Fruit fly (Drosophila melanogaster) whole organism, embryonic: Measurements from ENCODE around the gene CG2865.

Experiments used
- Antp ChIP-seq: fragments of 200-800 bp; sonication (Bioruptor generic); optimal IDR thresholded peaks from 3 replicates; lab custom pipeline; 2016; ENCODE audit warnings: missing biosample characterization, missing genetic modification characterization
- Awh ChIP-seq: fragments of 200-800 bp; sonication (Bioruptor generic); IDR thresholded peaks from 2 replicates; pipeline ENCODE4, ENCODE4 v1.3.6; 2022; ENCODE audit warnings: missing biosample characterization, missing genetic modification characterization
- Bdp1 ChIP-seq: fragments of 200-800 bp; sonication (Bioruptor generic); optimal IDR thresholded peaks from 3 replicates; lab custom pipeline; 2016; ENCODE audit warnings: missing biosample characterization, missing genetic modification characterization
- CG10654 ChIP-seq: fragments of 200-800 bp; sonication (Bioruptor generic); optimal IDR thresholded peaks from 2 replicates; lab custom pipeline; 2016; ENCODE audit warnings: missing biosample characterization, missing genetic modification characterization
- CG10979 ChIP-seq: fragments of 200-800 bp; sonication (Bioruptor generic); optimal IDR thresholded peaks from 2 replicates; lab custom pipeline; 2018; ENCODE audit warnings: missing biosample characterization, mild to moderate bottlenecking, missing genetic modification characterization, moderate library complexity
- CG12299 ChIP-seq: fragments of 200-800 bp; sonication (Bioruptor generic); optimal IDR thresholded peaks from 2 replicates; lab custom pipeline; 2018; ENCODE audit warnings: missing biosample characterization, mild to moderate bottlenecking, missing genetic modification characterization
- CG12659 ChIP-seq: fragments of 200-800 bp; sonication (Bioruptor generic); optimal IDR thresholded peaks from 3 replicates; lab custom pipeline; 2017; ENCODE audit warnings: mild to moderate bottlenecking, missing biosample characterization, missing genetic modification reagents, missing genetic modification characterization
- CG13123 ChIP-seq: fragments of 200-800 bp; sonication (Bioruptor generic); optimal IDR thresholded peaks from 2 replicates; lab custom pipeline; 2016; ENCODE audit warnings: missing biosample characterization, missing genetic modification characterization
- CG2875 ChIP-seq: fragments of 200-800 bp; sonication (Bioruptor generic); optimal IDR thresholded peaks from 2 replicates; lab custom pipeline; 2017; ENCODE audit warnings: missing biosample characterization, mild to moderate bottlenecking, missing genetic modification characterization, missing genetic modification reagents
- CG31224 ChIP-seq: fragments of 200-800 bp; sonication (Bioruptor generic); IDR thresholded peaks from 2 replicates; pipeline ENCODE4 v1.3.6; 2022; ENCODE audit warnings: missing biosample characterization, missing genetic modification characterization
- CG33213 ChIP-seq: fragments of 200-800 bp; sonication (Bioruptor generic); optimal IDR thresholded peaks from 3 replicates; lab custom pipeline; 2016; ENCODE audit warnings: missing biosample characterization, missing genetic modification characterization
- CG4282 ChIP-seq: fragments of 200-800 bp; sonication (Bioruptor generic); optimal IDR thresholded peaks from 2 replicates; lab custom pipeline; 2016; ENCODE audit warnings: missing biosample characterization, missing genetic modification characterization
- CG4404 ChIP-seq: fragments of 200-800 bp; sonication (Bioruptor generic); IDR thresholded peaks from 2 replicates; pipeline ENCODE4 v1.3.6; 2022; ENCODE audit warnings: missing biosample characterization, missing genetic modification characterization
- CG6813 ChIP-seq: fragments of 200-800 bp; sonication (Bioruptor generic); optimal IDR thresholded peaks from 2 replicates; lab custom pipeline; 2017; ENCODE audit warnings: missing biosample characterization, missing genetic modification characterization, mild to moderate bottlenecking, moderate library complexity, missing genetic modification reagents
- CG7987 ChIP-seq: fragments of 200-800 bp; sonication (Bioruptor generic); optimal IDR thresholded peaks from 2 replicates; lab custom pipeline; 2018; ENCODE audit warnings: missing biosample characterization, mild to moderate bottlenecking, missing genetic modification characterization, moderate library complexity
- CkIIα-i1 ChIP-seq: fragments of 200-800 bp; sonication (Bioruptor generic); IDR thresholded peaks from 2 replicates; pipeline ENCODE4 v1.3.6; 2022; ENCODE audit warnings: missing biosample characterization, missing genetic modification characterization
- D19A ChIP-seq: fragments of 200-800 bp; optimal IDR thresholded peaks from 3 replicates; lab custom pipeline; 2019; ENCODE audit warnings: missing biosample characterization, mild to moderate bottlenecking, missing genetic modification characterization, moderate library complexity
- D19B ChIP-seq: fragments of 200-800 bp; sonication (Bioruptor generic); optimal IDR thresholded peaks from 2 replicates; lab custom pipeline; 2017; ENCODE audit warnings: missing biosample characterization, mild to moderate bottlenecking, missing genetic modification characterization
- Dek ChIP-seq: fragments of 200-800 bp; sonication (Bioruptor generic); optimal IDR thresholded peaks from 3 replicates; lab custom pipeline; 2019; ENCODE audit warnings: missing biosample characterization, mild to moderate bottlenecking, missing genetic modification characterization, moderate library complexity
- Dll ChIP-seq: fragments of 200-800 bp; sonication (Bioruptor generic); IDR thresholded peaks from 4 replicates; pipeline ENCODE4 v1.3.6; 2022; ENCODE audit warnings: missing biosample characterization, missing genetic modification characterization; ENCODE audit not compliant: partially characterized antibody
- E2f1 ChIP-seq: fragments of 200-800 bp; sonication (Bioruptor generic); IDR thresholded peaks from 2 replicates; pipeline ENCODE4 v1.3.6; 2022; ENCODE audit warnings: missing biosample characterization, missing genetic modification characterization
- Eip74EF ChIP-seq, 2 experiments: fragments of 200-800 bp in 1 of 2; fragments of >200 bp in 1 of 2; sonication (Bioruptor generic) in 1 of 2; optimal IDR thresholded peaks; 2 replicates each; lab custom pipeline; 2017 to 2019; ENCODE audit warnings: missing biosample characterization in 2 of 2, missing genetic modification characterization in 2 of 2, mild to moderate bottlenecking in 1 of 2, moderate library complexity in 1 of 2
- Hmr ChIP-seq: fragments of 200-800 bp; sonication (Bioruptor generic); optimal IDR thresholded peaks from 3 replicates; lab custom pipeline; 2017; ENCODE audit warnings: mild to moderate bottlenecking, missing biosample characterization, missing genetic modification reagents, missing genetic modification characterization
- Hr3 ChIP-seq: fragments of 200-800 bp; sonication (Bioruptor generic); optimal IDR thresholded peaks from 3 replicates; lab custom pipeline; 2016; ENCODE audit warnings: missing biosample characterization, missing genetic modification characterization
- Max ChIP-seq: fragments of 200-800 bp; sonication (Bioruptor generic); optimal IDR thresholded peaks from 2 replicates; lab custom pipeline; 2016; ENCODE audit warnings: missing biosample characterization, mild to moderate bottlenecking, missing genetic modification characterization
- Mes4 ChIP-seq: fragments of 200-800 bp; sonication (Bioruptor generic); optimal IDR thresholded peaks from 2 replicates; lab custom pipeline; 2016; ENCODE audit warnings: missing biosample characterization, missing genetic modification characterization
- NC2β ChIP-seq: fragments of 200-800 bp; sonication (Bioruptor generic); optimal IDR thresholded peaks from 2 replicates; lab custom pipeline; 2016; ENCODE audit warnings: missing biosample characterization, missing genetic modification characterization
- Nf-YA ChIP-seq: fragments of 200-800 bp; sonication (Bioruptor generic); IDR thresholded peaks from 2 replicates; pipeline ENCODE4 v1.3.6; 2022; ENCODE audit warnings: missing biosample characterization, missing genetic modification characterization
- Nf-YC ChIP-seq: fragments of 200-800 bp; optimal IDR thresholded peaks from 3 replicates; lab custom pipeline; 2019; ENCODE audit warnings: missing biosample characterization, mild to moderate bottlenecking, missing genetic modification characterization, moderate library complexity
- TFAM ChIP-seq: fragments of 200-800 bp; sonication (Bioruptor generic); optimal IDR thresholded peaks from 2 replicates; lab custom pipeline; 2017; ENCODE audit warnings: missing biosample characterization, missing genetic modification characterization, inconsistent platforms
- Taf1 ChIP-seq: fragments of 200-800 bp; sonication (Bioruptor generic); IDR thresholded peaks from 2 replicates; pipeline ENCODE4 v1.3.6; 2022; ENCODE audit warnings: missing biosample characterization, missing genetic modification characterization
- abd-A ChIP-seq: fragments of 200-800 bp; sonication (Bioruptor generic); optimal IDR thresholded peaks from 3 replicates; lab custom pipeline; 2019; ENCODE audit warnings: missing biosample characterization, mild to moderate bottlenecking, missing genetic modification characterization, moderate library complexity
- ara ChIP-seq: fragments of 200-800 bp; sonication (Bioruptor generic); IDR thresholded peaks from 2 replicates; pipeline ENCODE4 v1.3.6; 2022; ENCODE audit warnings: missing biosample characterization, missing genetic modification characterization
- bab2 ChIP-seq: fragments of 200-800 bp; sonication (Bioruptor generic); optimal IDR thresholded peaks from 2 replicates; lab custom pipeline; 2016; ENCODE audit warnings: missing biosample characterization, missing genetic modification characterization
- cato ChIP-seq: fragments of 200-800 bp; sonication (Bioruptor generic); optimal IDR thresholded peaks from 2 replicates; lab custom pipeline; 2016; ENCODE audit warnings: missing biosample characterization, missing genetic modification characterization, borderline replicate concordance
- crc ChIP-seq: fragments of 200-800 bp; sonication (Bioruptor generic); optimal IDR thresholded peaks from 2 replicates; lab custom pipeline; 2016; ENCODE audit warnings: missing biosample characterization, missing genetic modification characterization
- da ChIP-seq: fragments of 200-800 bp; sonication (Bioruptor generic); optimal IDR thresholded peaks from 2 replicates; lab custom pipeline; 2016; ENCODE audit warnings: missing biosample characterization, missing genetic modification characterization
- dan ChIP-seq: fragments of 200-800 bp; sonication (Bioruptor generic); IDR thresholded peaks from 2 replicates; pipeline ENCODE4 v1.3.6; 2022; ENCODE audit warnings: missing biosample characterization, missing genetic modification characterization
- dmrt99B ChIP-seq: fragments of 200-800 bp; sonication (Bioruptor generic); optimal IDR thresholded peaks from 2 replicates; lab custom pipeline; 2018; ENCODE audit warnings: missing biosample characterization, mild to moderate bottlenecking, missing genetic modification characterization, moderate library complexity
- dpn ChIP-seq, 2 experiments: fragments of 200-800 bp; sonication (Bioruptor generic); optimal IDR thresholded peaks; 3 replicates each; lab custom pipeline; 2016; ENCODE audit warnings: missing biosample characterization in 2 of 2, missing genetic modification characterization in 2 of 2
- grau ChIP-seq: fragments of 200-800 bp; optimal IDR thresholded peaks from 3 replicates; lab custom pipeline; 2019; ENCODE audit warnings: missing biosample characterization, mild to moderate bottlenecking, missing genetic modification characterization, moderate library complexity
- kah ChIP-seq: fragments of 200-800 bp; sonication (Bioruptor generic); optimal IDR thresholded peaks from 2 replicates; lab custom pipeline; 2018; ENCODE audit warnings: missing biosample characterization, mild to moderate bottlenecking, missing genetic modification characterization
- lbe ChIP-seq: fragments of 200-800 bp; sonication (Bioruptor generic); optimal IDR thresholded peaks from 2 replicates; lab custom pipeline; 2016; ENCODE audit warnings: missing biosample characterization, mild to moderate bottlenecking, missing genetic modification characterization
- lilli ChIP-seq: fragments of 200-800 bp; sonication (Bioruptor generic); optimal IDR thresholded peaks from 3 replicates; lab custom pipeline; 2016; ENCODE audit warnings: missing biosample characterization, missing genetic modification characterization
- onecut ChIP-seq: fragments of 200-800 bp; sonication (Bioruptor generic); IDR thresholded peaks from 2 replicates; pipeline ENCODE4 v1.3.6; 2022; ENCODE audit warnings: missing biosample characterization, missing genetic modification characterization
- pita ChIP-seq: fragments of 200-800 bp; sonication (Bioruptor generic); optimal IDR thresholded peaks from 2 replicates; lab custom pipeline; 2017; ENCODE audit warnings: missing biosample characterization, mild to moderate bottlenecking, missing genetic modification characterization
- repo ChIP-seq: fragments of 200-800 bp; sonication (Bioruptor generic); optimal IDR thresholded peaks from 2 replicates; lab custom pipeline; 2016; ENCODE audit warnings: missing biosample characterization, missing genetic modification characterization
- shn ChIP-seq: fragments of 200-800 bp; sonication (Bioruptor generic); optimal IDR thresholded peaks from 3 replicates; lab custom pipeline; 2016; ENCODE audit warnings: missing biosample characterization, missing genetic modification characterization
- sob ChIP-seq: fragments of 200-800 bp; sonication (Bioruptor generic); IDR thresholded peaks from 2 replicates; pipeline ENCODE4 v1.3.6; 2022; ENCODE audit warnings: missing biosample characterization, missing genetic modification characterization
- stc ChIP-seq: fragments of 200-800 bp; sonication (Bioruptor generic); IDR thresholded peaks from 2 replicates; pipeline ENCODE4 v1.3.6; 2022; ENCODE audit warnings: missing biosample characterization, missing genetic modification characterization
- trem ChIP-seq: fragments of 200-800 bp; optimal IDR thresholded peaks from 3 replicates; lab custom pipeline; 2019; ENCODE audit warnings: missing biosample characterization, mild to moderate bottlenecking, missing genetic modification characterization, moderate library complexity
- zfh2 ChIP-seq: fragments of 200-800 bp; sonication (Bioruptor generic); optimal IDR thresholded peaks from 2 replicates; lab custom pipeline; 2016; ENCODE audit warnings: missing biosample characterization, missing genetic modification characterization

Gene CG2865

DNA sequence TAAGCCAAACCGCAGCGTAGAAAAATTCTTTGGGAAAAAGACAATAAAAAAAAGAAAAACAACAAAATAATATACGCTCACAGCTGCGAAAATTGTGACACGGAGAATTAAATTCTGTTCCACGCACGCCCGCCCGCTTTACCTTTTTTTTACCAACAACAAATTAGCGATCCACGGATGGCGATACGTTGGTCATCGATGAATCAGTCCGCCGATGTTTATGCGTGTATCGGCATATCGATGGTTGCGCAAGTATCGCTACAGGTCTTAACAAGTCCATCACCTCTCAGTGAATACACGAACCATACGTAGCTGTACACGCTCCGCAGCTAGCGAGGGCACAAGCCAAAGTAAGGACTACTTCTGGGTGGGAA is 22.7 kb downstream of the CG2865 start, which contains the start of gene CG2924 (continued):
- peak; percentile 72 for TF ChIP-seq lbe (GFP tag; lab: Kevin White, UChicago)
- TF ChIP-seq onecut = no peak
- TF ChIP-seq Taf1 = no peak
- peak; percentile 33 for TF ChIP-seq CG4282 (GFP tag; lab: Kevin White, UChicago)
- no peak for TF ChIP-seq da (GFP tag; lab: Kevin White, UChicago)
- no peak for TF ChIP-seq Nf-YA (GFP tag; lab: Robert Waterston, UW)
- TF ChIP-seq Eip74EF (GFP tag; optimal IDR thresholded peaks at IDR 0.05; lab: Kevin White, UChicago) = no peak
- peak; percentile 45 for TF ChIP-seq shn
- peak; percentile 86 for TF ChIP-seq Antp (GFP tag; lab: Kevin White, UChicago)
- peak; percentile 26 for TF ChIP-seq D19A (tag; lab: Kevin White, UChicago)
- TF ChIP-seq CG10979 (tag; lab: Kevin White, UChicago) = peak; percentile 0
- no peak for TF ChIP-seq kah (GFP tag; lab: Kevin White, UChicago)
- TF ChIP-seq repo = no peak
- TF ChIP-seq CG12299 = peak; percentile 43
- TF ChIP-seq pita (GFP tag; lab: Kevin White, UChicago) = peak; percentile 97
- TF ChIP-seq D19B (GFP tag; lab: Kevin White, UChicago) = no peak
- TF ChIP-seq CkIIα-i1 = no peak
- peak; percentile 30; the same call in 1 of the 2 replicates for TF ChIP-seq CG31224
- peak; percentile 51 for TF ChIP-seq Max (GFP tag; lab: Kevin White, UChicago)
- TF ChIP-seq dan (GFP tag; lab: Robert Waterston, UW) = no peak
- peak; percentile 42 for TF ChIP-seq Mes4 (GFP tag; lab: Kevin White, UChicago)
- TF ChIP-seq sob (GFP tag; lab: Robert Waterston, UW) = peak; percentile 81
- peak; percentile 53 for TF ChIP-seq CG7987 (GFP tag; lab: Kevin White, UChicago)
- TF ChIP-seq Awh = no peak
- TF ChIP-seq crc (GFP tag; lab: Kevin White, UChicago) = peak; percentile 22
- peak; percentile 29 for TF ChIP-seq CG10654 (GFP tag; lab: Kevin White, UChicago)
- TF ChIP-seq CG4404 = no peak
- no peak for TF ChIP-seq cato (GFP tag; lab: Kevin White, UChicago)
- peak; percentile 36 for TF ChIP-seq CG6813
- no peak for TF ChIP-seq CG2875
- TF ChIP-seq stc = no peak
- TF ChIP-seq dmrt99B (tag; lab: Kevin White, UChicago) = no peak
- peak; percentile 88 for TF ChIP-seq trem (tag; lab: Kevin White, UChicago)
- TF ChIP-seq Bdp1 = peak; percentile 22
- TF ChIP-seq CG12659 = peak; percentile 83
- TF ChIP-seq Dek (tag; lab: Kevin White, UChicago) = peak; percentile 61
- TF ChIP-seq grau (tag; lab: Kevin White, UChicago) = peak; percentile 51
- TF ChIP-seq TFAM (GFP tag; lab: Kevin White, UChicago) = no peak
- TF ChIP-seq abd-A (tag; lab: Kevin White, UChicago) = no peak
- peak; percentile 66 to 81 for TF ChIP-seq dpn (GFP tag; optimal IDR thresholded peaks at IDR 0.05; lab: Kevin White, UChicago)
- peak; percentile 54 for TF ChIP-seq NC2β
- peak; percentile 99 for TF ChIP-seq Dll (GFP tag; lab: Robert Waterston, UW)
- TF ChIP-seq E2f1 (GFP tag; lab: Robert Waterston, UW) = no peak
- TF ChIP-seq Hr3 (GFP tag; lab: Kevin White, UChicago) = peak; percentile 44
- TF ChIP-seq CG13123 (GFP tag; lab: Kevin White, UChicago) = no peak
- TF ChIP-seq zfh2 (GFP tag; lab: Kevin White, UChicago) = peak; percentile 81
- peak; percentile 33 for TF ChIP-seq Nf-YC (tag; lab: Kevin White, UChicago)
- 0 out of 2 replicates have a peak, but pooled peaks have one; percentile 48 for TF ChIP-seq ara (GFP tag; lab: Robert Waterston, UW)
- TF ChIP-seq Hmr (GFP tag; lab: Kevin White, UChicago) = peak; percentile 83
- TF ChIP-seq CG33213 (GFP tag; lab: Kevin White, UChicago) = peak; percentile 83
- peak; percentile 67 for TF ChIP-seq bab2 (GFP tag; lab: Kevin White, UChicago)
- TF ChIP-seq lilli (GFP tag; lab: Kevin White, UChicago) = peak; percentile 79
